Fruit fly (Drosophila melanogaster) Kc167 (cell line): ENCODE measurements around the gene atl.

Source experiments
- Sin3A ChIP-seq: fragments of >200 bp; optimal IDR thresholded peaks from 2 replicates; lab custom pipeline; 2018; ENCODE audit warnings: missing external identifiers
- h ChIP-seq: fragments of >200 bp; optimal IDR thresholded peaks from 3 replicates; lab custom pipeline; 2018; ENCODE audit warnings: missing external identifiers
- psq ChIP-seq: fragments of >200 bp; optimal IDR thresholded peaks from 2 replicates; lab custom pipeline; 2017; ENCODE audit warnings: missing external identifiers

- no peak for TF ChIP-seq Sin3A (lab: Kevin White, UChicago)
- TF ChIP-seq psq (lab: Kevin White, UChicago), result no peak
- no peak for TF ChIP-seq h (lab: Kevin White, UChicago)
These were observed 36.4 kb downstream of the atl start, which contains the start of gene Ppox for dm6 chr3R:24661679-24662411.
